Fruit fly (Drosophila melanogaster) whole organism, embryonic: ENCODE data around the gene Bap111.
A peak's percentile ranks its signal among the peaks of the same experiment; 100 is the strongest.

Experiments used
- ATbp ChIP-seq: fragments of 200-800 bp; sonication (Bioruptor generic); optimal IDR thresholded peaks from 2 replicates; lab custom pipeline; 2017; ENCODE audit warnings: missing biosample characterization, mild to moderate bottlenecking, missing genetic modification characterization, missing genetic modification reagents
- Abd-B ChIP-seq: fragments of 200-800 bp; sonication (Bioruptor generic); optimal IDR thresholded peaks from 2 replicates; lab custom pipeline; 2018; ENCODE audit warnings: missing biosample characterization, mild to moderate bottlenecking, missing genetic modification characterization, moderate library complexity
- Ada2b ChIP-seq: fragments of 200-800 bp; sonication (Bioruptor generic); IDR thresholded peaks from 2 replicates; pipeline ENCODE4 v1.3.6; 2022; ENCODE audit warnings: missing biosample characterization, missing genetic modification characterization
- Adf1 ChIP-seq: fragments of 200-800 bp; sonication (Bioruptor generic); IDR thresholded peaks from 2 replicates; pipeline ENCODE4 v1.3.6; 2022; ENCODE audit warnings: missing biosample characterization, missing genetic modification characterization
- Asciz ChIP-seq: fragments of 200-800 bp; sonication (Bioruptor generic); optimal IDR thresholded peaks from 2 replicates; lab custom pipeline; 2017; ENCODE audit warnings: missing biosample characterization, mild to moderate bottlenecking, missing genetic modification characterization, missing genetic modification reagents
- B-H1 ChIP-seq: fragments of 200-800 bp; sonication (Bioruptor generic); IDR thresholded peaks from 3 replicates; pipeline ENCODE4 v1.3.6; 2022; ENCODE audit warnings: missing biosample characterization, missing genetic modification characterization
- Bteb2 ChIP-seq: fragments of 200-800 bp; sonication (Bioruptor generic); optimal IDR thresholded peaks from 2 replicates; lab custom pipeline; 2016; ENCODE audit warnings: missing biosample characterization, missing genetic modification characterization
- C15 ChIP-seq: fragments of 200-800 bp; sonication (Bioruptor generic); IDR thresholded peaks from 3 replicates; pipeline ENCODE4 v1.3.6; 2022; ENCODE audit warnings: missing biosample characterization, missing genetic modification characterization
- CG12071 ChIP-seq: fragments of 200-800 bp; sonication (Bioruptor generic); optimal IDR thresholded peaks from 3 replicates; lab custom pipeline; 2018; ENCODE audit warnings: missing biosample characterization, mild to moderate bottlenecking, missing genetic modification characterization
- CG14710 ChIP-seq: fragments of 200-800 bp; sonication (Bioruptor generic); optimal IDR thresholded peaks from 3 replicates; lab custom pipeline; 2019; ENCODE audit warnings: missing biosample characterization, mild to moderate bottlenecking, missing genetic modification characterization, moderate library complexity
- CG17359 ChIP-seq: fragments of 200-800 bp; sonication (Bioruptor generic); optimal IDR thresholded peaks from 3 replicates; lab custom pipeline; 2018; ENCODE audit warnings: missing biosample characterization, mild to moderate bottlenecking, missing genetic modification characterization, moderate library complexity
- CG17385 ChIP-seq: fragments of 200-800 bp; sonication (Bioruptor generic); optimal IDR thresholded peaks from 3 replicates; lab custom pipeline; 2018; ENCODE audit warnings: missing biosample characterization, mild to moderate bottlenecking, missing genetic modification characterization
- CG18262 ChIP-seq: fragments of 200-800 bp; optimal IDR thresholded peaks from 3 replicates; lab custom pipeline; 2019; ENCODE audit warnings: missing biosample characterization, mild to moderate bottlenecking, missing genetic modification characterization, moderate library complexity
- CG30020 ChIP-seq: fragments of 200-800 bp; optimal IDR thresholded peaks from 2 replicates; lab custom pipeline; 2019; ENCODE audit warnings: missing biosample characterization, mild to moderate bottlenecking, missing genetic modification characterization, moderate library complexity
- CG4360 ChIP-seq: fragments of 200-800 bp; sonication (Bioruptor generic); IDR thresholded peaks from 2 replicates; pipeline ENCODE4 v1.3.6; 2022; ENCODE audit warnings: missing biosample characterization, missing genetic modification characterization
- CG6272 ChIP-seq: fragments of 200-800 bp; sonication (Bioruptor generic); IDR thresholded peaks from 2 replicates; pipeline ENCODE4 v1.3.6; 2022; ENCODE audit warnings: missing biosample characterization, missing genetic modification characterization
- CG6683 ChIP-seq: fragments of 200-800 bp; sonication (Bioruptor generic); optimal IDR thresholded peaks from 2 replicates; lab custom pipeline; 2017; ENCODE audit warnings: missing biosample characterization, mild to moderate bottlenecking, missing genetic modification characterization, missing genetic modification reagents
- CG7372 ChIP-seq: fragments of 200-800 bp; sonication (Bioruptor generic); IDR thresholded peaks from 2 replicates; pipeline ENCODE4 v1.3.6; 2022; ENCODE audit warnings: missing biosample characterization, missing genetic modification characterization
- CG7963 ChIP-seq: fragments of 200-800 bp; sonication (Bioruptor generic); IDR thresholded peaks from 3 replicates; pipeline ENCODE4 v1.3.6; 2022; ENCODE audit warnings: missing biosample characterization, missing genetic modification characterization; ENCODE audit not compliant: partially characterized antibody
- CG9437 ChIP-seq: fragments of 200-800 bp; sonication (Bioruptor generic); optimal IDR thresholded peaks from 2 replicates; lab custom pipeline; 2018; ENCODE audit warnings: missing biosample characterization, mild to moderate bottlenecking, missing genetic modification characterization
- Dbx ChIP-seq: fragments of 200-800 bp; sonication (Bioruptor generic); IDR thresholded peaks from 3 replicates; pipeline ENCODE4 v1.3.6; 2022; ENCODE audit warnings: missing biosample characterization, missing genetic modification characterization
- Dll ChIP-seq: fragments of 200-800 bp; sonication (Bioruptor generic); IDR thresholded peaks from 4 replicates; pipeline ENCODE4 v1.3.6; 2022; ENCODE audit warnings: missing biosample characterization, missing genetic modification characterization; ENCODE audit not compliant: partially characterized antibody
- Kr ChIP-seq: fragments of 200-800 bp; sonication (Bioruptor generic); optimal IDR thresholded peaks from 2 replicates; lab custom pipeline; 2017; ENCODE audit warnings: missing biosample characterization, mild to moderate bottlenecking, missing genetic modification characterization
- MTF-1 ChIP-seq: fragments of 200-800 bp; sonication (Bioruptor generic); optimal IDR thresholded peaks from 2 replicates; lab custom pipeline; 2018; ENCODE audit warnings: missing biosample characterization, mild to moderate bottlenecking, missing genetic modification characterization, borderline replicate concordance
- Nf-YC ChIP-seq: fragments of 200-800 bp; optimal IDR thresholded peaks from 3 replicates; lab custom pipeline; 2019; ENCODE audit warnings: missing biosample characterization, mild to moderate bottlenecking, missing genetic modification characterization, moderate library complexity
- NfI ChIP-seq: fragments of 200-800 bp; sonication (Bioruptor generic); optimal IDR thresholded peaks from 3 replicates; lab custom pipeline; 2018; ENCODE audit warnings: missing biosample characterization, mild to moderate bottlenecking, missing genetic modification characterization, moderate library complexity
- Ptx1 ChIP-seq: fragments of 200-800 bp; sonication (Bioruptor generic); IDR thresholded peaks from 2 replicates; pipeline ENCODE4 v1.3.6; 2022; ENCODE audit warnings: missing biosample characterization, missing genetic modification characterization
- Six4 ChIP-seq: fragments of 200-800 bp; sonication (Bioruptor generic); optimal IDR thresholded peaks from 2 replicates; lab custom pipeline; 2016; ENCODE audit warnings: missing biosample characterization, missing genetic modification characterization
- Sox100B ChIP-seq: fragments of 200-800 bp; sonication (Bioruptor generic); optimal IDR thresholded peaks from 3 replicates; lab custom pipeline; 2018; ENCODE audit warnings: missing biosample characterization, mild to moderate bottlenecking, missing genetic modification characterization
- ase ChIP-seq: fragments of 200-800 bp; sonication (Bioruptor generic); IDR thresholded peaks from 3 replicates; pipeline ENCODE4 v1.3.6; 2022; ENCODE audit warnings: missing biosample characterization, missing genetic modification characterization
- bcd ChIP-seq: fragments of 200-800 bp; sonication (Bioruptor generic); optimal IDR thresholded peaks from 2 replicates; lab custom pipeline; 2017; ENCODE audit warnings: missing biosample characterization, mild to moderate bottlenecking, missing genetic modification characterization
- br ChIP-seq: fragments of >200 bp; optimal IDR thresholded peaks from 2 replicates; lab custom pipeline; 2017
- chinmo ChIP-seq: fragments of 200-800 bp; sonication (Bioruptor generic); IDR thresholded peaks from 4 replicates; pipeline ENCODE4 v1.3.6; 2022; ENCODE audit warnings: missing biosample characterization, missing genetic modification characterization; ENCODE audit not compliant: partially characterized antibody
- emc ChIP-seq: fragments of 200-800 bp; sonication (Bioruptor generic); optimal IDR thresholded peaks from 2 replicates; lab custom pipeline; 2016; ENCODE audit warnings: missing biosample characterization, missing genetic modification characterization
- fd102C ChIP-seq: fragments of 200-800 bp; sonication (Bioruptor generic); optimal IDR thresholded peaks from 2 replicates; lab custom pipeline; 2018; ENCODE audit warnings: missing biosample characterization, mild to moderate bottlenecking, missing genetic modification characterization, moderate library complexity
- fd64A ChIP-seq: fragments of 200-800 bp; sonication (Bioruptor generic); optimal IDR thresholded peaks from 3 replicates; lab custom pipeline; 2018; ENCODE audit warnings: missing biosample characterization, mild to moderate bottlenecking, missing genetic modification characterization
- fu2 ChIP-seq: fragments of 200-800 bp; sonication (Bioruptor generic); optimal IDR thresholded peaks from 2 replicates; lab custom pipeline; 2016; ENCODE audit warnings: missing biosample characterization, missing genetic modification characterization
- gce ChIP-seq: fragments of 200-800 bp; sonication (Bioruptor generic); IDR thresholded peaks from 3 replicates; pipeline ENCODE4 v1.3.6; 2022; ENCODE audit warnings: missing biosample characterization, missing genetic modification characterization
- gro ChIP-seq: fragments of 200-800 bp; sonication (Bioruptor generic); optimal IDR thresholded peaks from 2 replicates; lab custom pipeline; 2016; ENCODE audit warnings: missing biosample characterization, missing genetic modification characterization
- h ChIP-seq: fragments of >200 bp; optimal IDR thresholded peaks from 2 replicates; lab custom pipeline; 2017
- luna ChIP-seq: fragments of 200-800 bp; sonication (Bioruptor generic); optimal IDR thresholded peaks from 2 replicates; lab custom pipeline; 2016; ENCODE audit warnings: missing biosample characterization, missing genetic modification characterization
- org-1 ChIP-seq: fragments of 200-800 bp; sonication (Bioruptor generic); optimal IDR thresholded peaks from 2 replicates; lab custom pipeline; 2017; ENCODE audit warnings: missing biosample characterization, missing genetic modification characterization
- pb ChIP-seq: fragments of 200-800 bp; sonication (Bioruptor generic); optimal IDR thresholded peaks from 3 replicates; lab custom pipeline; 2016; ENCODE audit warnings: missing biosample characterization, missing genetic modification characterization
- prd ChIP-seq, 3 experiments: fragments of >200 bp in 2 of 3; fragments of 200-800 bp in 1 of 3; sonication (Bioruptor generic) in 1 of 3; optimal IDR thresholded peaks in 2 of 3; IDR thresholded peaks in 1 of 3; 2 replicates in 2 of 3; 3 replicates in 1 of 3; pipeline versions ENCODE4 v1.3.6 to Lab custom; 2017 to 2022; ENCODE audit warnings: missing biosample characterization in 1 of 3, missing genetic modification characterization in 1 of 3
- pum ChIP-seq: fragments of 200-800 bp; sonication (Bioruptor generic); optimal IDR thresholded peaks from 2 replicates; lab custom pipeline; 2016; ENCODE audit warnings: missing biosample characterization, missing genetic modification characterization
- ro ChIP-seq: fragments of 200-800 bp; sonication (Bioruptor generic); IDR thresholded peaks from 2 replicates; pipeline ENCODE4 v1.3.6; 2022; ENCODE audit warnings: missing biosample characterization, missing genetic modification characterization
- tna ChIP-seq: fragments of 200-800 bp; sonication (Bioruptor generic); IDR thresholded peaks from 2 replicates; pipeline ENCODE4 v1.3.6; 2022; ENCODE audit warnings: missing biosample characterization, missing genetic modification characterization; ENCODE audit not compliant: partially characterized antibody
- trh ChIP-seq: fragments of 200-800 bp; sonication (Bioruptor generic); optimal IDR thresholded peaks from 2 replicates; lab custom pipeline; 2016; ENCODE audit warnings: missing biosample characterization, missing genetic modification characterization
- vnd ChIP-seq: fragments of 200-800 bp; sonication (Bioruptor generic); IDR thresholded peaks from 3 replicates; pipeline ENCODE4 v1.3.6; 2022; ENCODE audit warnings: missing biosample characterization, missing genetic modification characterization; ENCODE audit not compliant: partially characterized antibody
- wek ChIP-seq: fragments of 200-800 bp; sonication (Bioruptor generic); optimal IDR thresholded peaks from 3 replicates; lab custom pipeline; 2018; ENCODE audit warnings: missing biosample characterization, mild to moderate bottlenecking, missing genetic modification characterization, moderate library complexity
- zf30C ChIP-seq: fragments of 200-800 bp; sonication (Bioruptor generic); optimal IDR thresholded peaks from 3 replicates; lab custom pipeline; 2018; ENCODE audit warnings: missing biosample characterization, mild to moderate bottlenecking, missing genetic modification characterization

Bap111 gene

DNA sequence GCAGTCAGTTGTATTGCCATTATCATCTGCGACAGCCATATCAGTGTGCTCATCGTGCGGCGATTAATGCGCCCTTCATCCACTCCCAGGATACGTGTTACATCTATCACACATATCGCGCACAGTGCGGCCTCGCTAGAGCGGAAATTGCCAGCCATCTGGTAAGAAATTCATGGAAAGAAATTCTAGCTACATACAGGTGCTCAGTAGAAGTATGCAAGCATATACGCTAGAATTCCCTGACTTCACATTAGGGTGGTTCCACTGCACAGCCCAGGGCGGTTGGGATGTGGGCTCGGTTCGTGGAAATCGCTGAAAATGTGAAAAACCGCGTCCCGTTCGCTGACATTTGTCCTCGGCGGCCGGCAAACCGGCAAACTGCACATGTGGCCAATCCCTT, 7.9 kb upstream of the Bap111 start:
- TF ChIP-seq pb, result peak; percentile 72
- peak; percentile 68 for TF ChIP-seq Six4 (GFP tag; lab: Kevin White, UChicago)
- TF ChIP-seq Adf1 (GFP tag; lab: Robert Waterston, UW), result 0 out of 2 replicates have a peak, but pooled peaks have one; percentile 12
- peak; percentile 85 for TF ChIP-seq Ptx1 (GFP tag; lab: Robert Waterston, UW)
- TF ChIP-seq CG12071 (GFP tag; lab: Kevin White, UChicago), result peak; percentile 64
- TF ChIP-seq MTF-1, result peak; percentile 3
- peak; percentile 86 for TF ChIP-seq Ada2b (GFP tag; lab: Robert Waterston, UW)
- TF ChIP-seq pum (GFP tag; lab: Kevin White, UChicago), result peak; percentile 77
- no peak for TF ChIP-seq zf30C (GFP tag; lab: Kevin White, UChicago)
- TF ChIP-seq Asciz (GFP tag; lab: Kevin White, UChicago), result no peak
- peak; percentile 45 for TF ChIP-seq CG30020 (tag; lab: Kevin White, UChicago)
- peak; percentile 58; the same call in 1 of the 2 replicates for TF ChIP-seq CG4360 (GFP tag; lab: Robert Waterston, UW)
- peak; percentile 75 for TF ChIP-seq CG18262
- TF ChIP-seq CG17385 (GFP tag; lab: Kevin White, UChicago), result no peak
- peak; percentile 83 for TF ChIP-seq CG6272 (GFP tag; lab: Robert Waterston, UW)
- peak; percentile 68 for TF ChIP-seq CG17359 (tag; lab: Kevin White, UChicago)
- TF ChIP-seq org-1 (GFP tag; lab: Kevin White, UChicago), result no peak
- peak; percentile 82 for TF ChIP-seq ase (GFP tag; lab: Robert Waterston, UW)
- peak; percentile 70 for TF ChIP-seq Abd-B (GFP tag; lab: Kevin White, UChicago)
- TF ChIP-seq Dll (GFP tag; lab: Robert Waterston, UW), result no peak
- TF ChIP-seq prd (optimal IDR thresholded peaks at IDR 0.05; lab: Kevin White, UChicago), result no peak
- TF ChIP-seq prd (GFP tag; IDR thresholded peaks at IDR 0.05; lab: Robert Waterston, UW), result peak; percentile 93
- no peak for TF ChIP-seq luna
- peak; percentile 80 for TF ChIP-seq wek (GFP tag; lab: Kevin White, UChicago)
- no peak for TF ChIP-seq Kr
- TF ChIP-seq trh, result no peak
- TF ChIP-seq CG9437 (GFP tag; lab: Kevin White, UChicago), result peak; percentile 19
- TF ChIP-seq CG7372 (GFP tag; lab: Robert Waterston, UW), result peak; percentile 72
- no peak for TF ChIP-seq fu2 (GFP tag; lab: Kevin White, UChicago)
- no peak for TF ChIP-seq h (lab: Kevin White, UChicago)
- no peak for TF ChIP-seq tna (GFP tag; lab: Robert Waterston, UW)
- TF ChIP-seq fd64A (GFP tag; lab: Kevin White, UChicago), result peak; percentile 56
- TF ChIP-seq Nf-YC, result peak; percentile 47
- peak; percentile 74 for TF ChIP-seq ATbp
- peak; percentile 53 for TF ChIP-seq bcd (GFP tag; lab: Kevin White, UChicago)
- peak; percentile 78 for TF ChIP-seq Dbx (GFP tag; lab: Robert Waterston, UW)
- peak; percentile 26 for TF ChIP-seq fd102C
- TF ChIP-seq Sox100B (GFP tag; lab: Kevin White, UChicago), result no peak
- peak; percentile 80 for TF ChIP-seq ro (GFP tag; lab: Robert Waterston, UW)
- TF ChIP-seq gro (GFP tag; lab: Kevin White, UChicago), result no peak
- no peak for TF ChIP-seq vnd (GFP tag; lab: Robert Waterston, UW)
- TF ChIP-seq emc (GFP tag; lab: Kevin White, UChicago), result no peak
- TF ChIP-seq br (lab: Kevin White, UChicago), result no peak
- TF ChIP-seq C15 (GFP tag; lab: Robert Waterston, UW), result 0 out of 3 replicates have a peak, but pooled peaks have one; percentile 44
- no peak for TF ChIP-seq CG7963 (GFP tag; lab: Robert Waterston, UW)
- no peak for TF ChIP-seq chinmo (GFP tag; lab: Robert Waterston, UW)
- peak; percentile 59 for TF ChIP-seq NfI (GFP tag; lab: Kevin White, UChicago)
- peak; percentile 68 for TF ChIP-seq CG14710
- no peak for TF ChIP-seq Bteb2 (GFP tag; lab: Kevin White, UChicago)
- TF ChIP-seq B-H1, result peak; percentile 71
- peak; percentile 20 for TF ChIP-seq CG6683 (GFP tag; lab: Kevin White, UChicago)
- peak; percentile 64; the same call in 2 of the 3 replicates for TF ChIP-seq gce
